Fruit fly (Drosophila melanogaster) whole organism: ENCODE measurements around the gene CG31998.

Source experiments
- CG8478 ChIP-seq: fragments of >200 bp; optimal IDR thresholded peaks from 2 replicates; lab custom pipeline; 2018; ENCODE audit warnings: inconsistent platforms
- Dll ChIP-seq: fragments of >200 bp; optimal IDR thresholded peaks from 2 replicates; lab custom pipeline; 2017
- EcR ChIP-seq, 2 experiments: fragments of >200 bp; optimal IDR thresholded peaks; 2 replicates each; lab custom pipeline; 2017; ENCODE audit warnings: missing biosample characterization in 2 of 2, missing genetic modification characterization in 2 of 2, missing genetic modification reagents in 2 of 2
- pan ChIP-seq: fragments of >200 bp; optimal IDR thresholded peaks from 2 replicates; lab custom pipeline; 2017
- psq ChIP-seq: fragments of >200 bp; optimal IDR thresholded peaks from 2 replicates; lab custom pipeline; 2017
- usp ChIP-seq: fragments of >200 bp; optimal IDR thresholded peaks from 2 replicates; lab custom pipeline; 2017; ENCODE audit warnings: missing biosample characterization, missing genetic modification characterization, mixed read lengths

Gene CG31998

dm6 chr4:205671-206252 is at the start of gene CG31998:
Gene CG31998, minus strand, starts transcription at chr4:205945.
- TF ChIP-seq usp (GFP tag; lab: Kevin White, UChicago) (no peak), Dll (lab: Kevin White, UChicago) (no peak), EcR (GFP tag; optimal IDR thresholded peaks at IDR 0.05; lab: Kevin White, UChicago) (no peak), pan (no peak)

- TF ChIP-seq CG8478 (lab: Kevin White, UChicago) = no peak
- TF ChIP-seq psq = no peak
- TF ChIP-seq usp (GFP tag; lab: Kevin White, UChicago) = no peak
- no peak for TF ChIP-seq pan
- TF ChIP-seq Dll (lab: Kevin White, UChicago) = no peak
- no peak for TF ChIP-seq EcR (GFP tag; optimal IDR thresholded peaks at IDR 0.05; lab: Kevin White, UChicago)
Observed at dm6 chr4:254697-255096, 49.0 kb upstream of the CG31998 start, which contains the start of gene RhoGAP102A. Gene RhoGAP102A, plus strand, starts transcription at chr4:254997.

DNA sequence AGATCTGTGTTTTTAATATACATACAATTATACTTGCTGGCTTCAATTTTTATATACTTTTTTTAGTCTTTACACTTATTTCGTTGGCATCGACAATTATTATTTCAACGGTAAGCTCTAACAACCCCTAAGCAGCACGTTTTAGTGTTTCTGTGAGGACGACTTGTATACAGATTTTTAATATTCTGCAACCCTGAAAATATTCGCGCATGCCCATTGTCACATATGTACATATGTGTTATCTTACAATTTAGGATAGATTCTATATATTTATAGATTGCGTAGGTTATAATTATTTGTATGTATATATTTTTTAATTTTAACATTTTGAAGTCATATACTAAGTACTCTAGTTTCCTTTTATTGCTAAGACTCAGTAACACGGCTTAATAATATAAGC is 47.4 kb upstream of the CG31998 start, which contains the start of gene dpr7:
TSS of gene dpr7 (minus strand) at position 154 of the 400 bp plus-strand sequence.
- TF ChIP-seq EcR (GFP tag; optimal IDR thresholded peaks at IDR 0.05; lab: Kevin White, UChicago) = no peak
- no peak for TF ChIP-seq usp (GFP tag; lab: Kevin White, UChicago)
- TF ChIP-seq pan = no peak
- TF ChIP-seq CG8478 (lab: Kevin White, UChicago) = no peak
- no peak for TF ChIP-seq psq

DNA sequence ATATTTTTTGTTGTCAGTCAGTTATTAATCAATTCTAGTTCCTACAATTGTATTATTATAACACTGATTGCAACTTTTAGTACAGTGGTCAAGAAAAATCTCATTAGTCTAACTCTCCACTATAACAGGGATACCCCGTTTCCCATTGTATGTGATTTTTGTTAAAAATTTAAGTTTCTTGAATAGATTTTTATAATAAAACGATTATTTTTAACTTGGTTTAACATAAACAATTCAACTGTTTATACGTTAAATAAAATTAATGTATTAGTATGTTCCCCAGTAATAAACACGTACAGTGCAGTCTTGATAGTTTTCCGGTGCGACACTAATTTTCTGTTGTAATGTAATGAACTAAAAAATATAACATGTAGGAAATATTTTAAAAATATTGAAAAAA is 35.1 kb upstream of the CG31998 start:
- TF ChIP-seq Dll (lab: Kevin White, UChicago) = no peak
- no peak for TF ChIP-seq CG8478 (lab: Kevin White, UChicago)
- no peak for TF ChIP-seq psq
- TF ChIP-seq pan = no peak
- TF ChIP-seq EcR (GFP tag; optimal IDR thresholded peaks at IDR 0.05; lab: Kevin White, UChicago) = no peak

dm6 chr4:238400-238799 is 32.7 kb upstream of the CG31998 start:
- TF ChIP-seq EcR (GFP tag; optimal IDR thresholded peaks at IDR 0.05; lab: Kevin White, UChicago) (no peak), usp (GFP tag; lab: Kevin White, UChicago) (no peak), Dll (lab: Kevin White, UChicago) (no peak), CG8478 (lab: Kevin White, UChicago) (no peak), pan (no peak)

dm6 chr4:231185-231584 is 25.4 kb upstream of the CG31998 start:
- TF ChIP-seq CG8478 (lab: Kevin White, UChicago) (no peak), EcR (GFP tag; optimal IDR thresholded peaks at IDR 0.05; lab: Kevin White, UChicago) (no peak), psq (no peak), usp (GFP tag; lab: Kevin White, UChicago) (no peak), pan (no peak), Dll (lab: Kevin White, UChicago) (no peak)

- TF ChIP-seq Dll (lab: Kevin White, UChicago) = no peak
- no peak for TF ChIP-seq EcR (GFP tag; optimal IDR thresholded peaks at IDR 0.05; lab: Kevin White, UChicago)
- TF ChIP-seq pan = no peak
- no peak for TF ChIP-seq psq
- no peak for TF ChIP-seq usp (GFP tag; lab: Kevin White, UChicago)
- no peak for TF ChIP-seq CG8478 (lab: Kevin White, UChicago)
Observed at dm6 chr4:230430-230829, 24.7 kb upstream of the CG31998 start, which contains the start of gene CG1674. Gene CG1674, plus strand, starts transcription at chr4:230730.

DNA sequence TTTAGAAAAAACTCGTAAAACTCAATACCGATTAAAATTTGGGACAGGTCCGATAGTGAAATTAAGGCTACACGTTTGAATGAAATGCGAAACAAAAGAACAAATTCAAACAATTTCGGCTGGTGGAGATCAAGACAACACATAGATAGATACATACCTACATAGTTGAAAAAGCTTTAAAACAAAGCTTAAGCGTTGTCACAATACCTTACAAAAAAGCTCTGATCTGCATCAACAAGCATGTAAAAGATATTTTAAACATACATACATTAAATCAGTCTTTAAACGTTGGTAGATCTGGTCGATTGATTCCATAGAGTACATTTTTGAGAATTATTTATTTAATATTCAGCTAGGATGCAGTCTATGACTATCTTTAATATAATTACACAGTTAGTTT is 21.9 kb upstream of the CG31998 start, which contains the start of the genes CG31999 and yellow-h:
TSS of gene CG31999 (minus strand) at position 101 of the 400 bp plus-strand sequence.
TSS of gene yellow-h (plus strand) at position 275 of the 400 bp plus-strand sequence.
- no peak for TF ChIP-seq EcR (GFP tag; optimal IDR thresholded peaks at IDR 0.05; lab: Kevin White, UChicago)
- no peak for TF ChIP-seq usp (GFP tag; lab: Kevin White, UChicago)
- no peak for TF ChIP-seq pan
- no peak for TF ChIP-seq psq
- TF ChIP-seq Dll (lab: Kevin White, UChicago) = no peak
- TF ChIP-seq CG8478 (lab: Kevin White, UChicago) = no peak

DNA sequence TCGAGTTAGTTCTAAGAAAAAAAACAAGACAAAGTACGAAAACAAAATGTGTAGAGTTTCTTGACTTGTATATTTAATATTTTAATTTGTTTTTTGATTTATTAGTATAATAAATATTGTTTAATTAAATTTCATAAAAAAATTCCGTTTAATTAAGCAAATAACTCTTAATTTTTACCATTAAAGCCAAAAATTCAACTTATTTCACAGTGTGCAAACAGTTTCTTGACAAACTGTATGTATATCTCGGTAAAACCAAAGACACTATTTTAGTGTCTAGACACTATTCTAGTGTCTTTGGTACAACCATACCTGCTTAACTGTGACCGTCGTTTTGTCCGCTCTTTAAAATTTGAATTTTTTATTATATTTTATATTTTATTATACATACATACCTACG is 21.0 kb upstream of the CG31998 start:
- TF ChIP-seq CG8478 (lab: Kevin White, UChicago) = no peak
- no peak for TF ChIP-seq Dll (lab: Kevin White, UChicago)
- TF ChIP-seq pan = no peak
- no peak for TF ChIP-seq usp (GFP tag; lab: Kevin White, UChicago)
- no peak for TF ChIP-seq psq
- TF ChIP-seq EcR (GFP tag; optimal IDR thresholded peaks at IDR 0.05; lab: Kevin White, UChicago) = no peak

DNA sequence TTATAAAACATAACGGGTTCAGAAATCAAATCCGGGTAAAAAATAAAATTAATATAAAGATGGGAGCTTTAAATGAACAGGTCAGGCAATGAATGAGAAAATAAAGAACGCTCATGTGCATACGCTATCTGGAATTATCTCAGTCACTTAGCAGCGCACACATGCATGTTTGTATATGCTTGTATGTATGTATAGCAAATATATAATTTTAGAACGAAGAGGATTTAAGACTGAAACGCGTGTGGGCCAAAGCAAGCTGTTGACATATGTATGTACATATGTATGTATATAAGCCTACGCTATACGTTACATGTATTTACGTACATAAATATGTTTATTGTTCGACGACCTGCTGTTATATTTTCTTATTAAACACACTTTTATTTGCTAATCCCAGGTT is 20.1 kb upstream of the CG31998 start:
- TF ChIP-seq CG8478 (lab: Kevin White, UChicago) = no peak
- no peak for TF ChIP-seq Dll (lab: Kevin White, UChicago)
- no peak for TF ChIP-seq usp (GFP tag; lab: Kevin White, UChicago)
- TF ChIP-seq pan = no peak

dm6 chr4:210011-210649 is 4.4 kb upstream of the CG31998 start, which contains the start of gene Crk:
Gene Crk, plus strand, starts transcription at chr4:210224.
- no peak for TF ChIP-seq Dll (lab: Kevin White, UChicago)
- no peak for TF ChIP-seq usp (GFP tag; lab: Kevin White, UChicago)
- TF ChIP-seq CG8478 (lab: Kevin White, UChicago) = no peak
